Fruit fly (Drosophila melanogaster) whole organism, embryonic: Measurements from ENCODE around the gene a10.

Experiments
- C15 ChIP-seq: fragments of 200-800 bp; sonication (Bioruptor generic); IDR thresholded peaks from 3 replicates; pipeline ENCODE4 v1.3.6; 2022; ENCODE audit warnings: missing biosample characterization, missing genetic modification characterization
- CG10209 ChIP-seq: fragments of 200-800 bp; sonication (Bioruptor generic); optimal IDR thresholded peaks from 3 replicates; lab custom pipeline; 2017; ENCODE audit warnings: missing biosample characterization, mild to moderate bottlenecking, missing genetic modification characterization, missing genetic modification reagents
- CG10959 ChIP-seq: fragments of 200-800 bp; sonication (Bioruptor generic); IDR thresholded peaks from 2 replicates; pipeline ENCODE4 v1.3.6; 2022; ENCODE audit warnings: missing biosample characterization, missing genetic modification characterization
- CG12071 ChIP-seq: fragments of 200-800 bp; sonication (Bioruptor generic); optimal IDR thresholded peaks from 3 replicates; lab custom pipeline; 2018; ENCODE audit warnings: missing biosample characterization, mild to moderate bottlenecking, missing genetic modification characterization
- CG12155 ChIP-seq: fragments of 200-800 bp; sonication (Bioruptor generic); optimal IDR thresholded peaks from 3 replicates; lab custom pipeline; 2016; ENCODE audit warnings: missing biosample characterization, missing genetic modification characterization
- CG14667 ChIP-seq: fragments of 200-800 bp; sonication (Bioruptor generic); IDR thresholded peaks from 2 replicates; pipeline ENCODE4 v1.3.6; 2022; ENCODE audit warnings: missing biosample characterization, missing genetic modification characterization
- CG17359 ChIP-seq: fragments of 200-800 bp; sonication (Bioruptor generic); optimal IDR thresholded peaks from 3 replicates; lab custom pipeline; 2018; ENCODE audit warnings: missing biosample characterization, mild to moderate bottlenecking, missing genetic modification characterization, moderate library complexity
- CG2889 ChIP-seq: fragments of 200-800 bp; sonication (Bioruptor generic); IDR thresholded peaks from 3 replicates; pipeline ENCODE4 v1.3.6; 2022; ENCODE audit warnings: missing biosample characterization, missing genetic modification characterization
- CG33557 ChIP-seq: fragments of 200-800 bp; sonication (Bioruptor generic); optimal IDR thresholded peaks from 2 replicates; lab custom pipeline; 2019; ENCODE audit warnings: missing biosample characterization, mild to moderate bottlenecking, missing genetic modification characterization, moderate library complexity
- CG3838 ChIP-seq: fragments of 200-800 bp; sonication (Bioruptor generic); optimal IDR thresholded peaks from 3 replicates; lab custom pipeline; 2016; ENCODE audit warnings: missing biosample characterization, missing genetic modification characterization
- CG4282 ChIP-seq: fragments of 200-800 bp; sonication (Bioruptor generic); optimal IDR thresholded peaks from 2 replicates; lab custom pipeline; 2016; ENCODE audit warnings: missing biosample characterization, missing genetic modification characterization
- CG5180 ChIP-seq: fragments of 200-800 bp; sonication (Bioruptor generic); optimal IDR thresholded peaks from 3 replicates; lab custom pipeline; 2017; ENCODE audit warnings: missing biosample characterization, missing genetic modification characterization, mild to moderate bottlenecking, moderate library complexity, missing genetic modification reagents
- CG6254 ChIP-seq: fragments of 200-800 bp; sonication (Bioruptor generic); optimal IDR thresholded peaks from 3 replicates; lab custom pipeline; 2017; ENCODE audit warnings: mild to moderate bottlenecking, missing biosample characterization, missing genetic modification reagents, missing genetic modification characterization
- CG6765 ChIP-seq: fragments of 200-800 bp; sonication (Bioruptor generic); optimal IDR thresholded peaks from 3 replicates; lab custom pipeline; 2017; ENCODE audit warnings: missing biosample characterization, mild to moderate bottlenecking, missing genetic modification characterization
- CG6791 ChIP-seq: fragments of 200-800 bp; sonication (Bioruptor generic); IDR thresholded peaks from 3 replicates; pipeline ENCODE4 v1.3.6; 2022; ENCODE audit warnings: missing biosample characterization, missing genetic modification characterization; ENCODE audit not compliant: partially characterized antibody
- CG7987 ChIP-seq: fragments of 200-800 bp; sonication (Bioruptor generic); optimal IDR thresholded peaks from 2 replicates; lab custom pipeline; 2018; ENCODE audit warnings: missing biosample characterization, mild to moderate bottlenecking, missing genetic modification characterization, moderate library complexity
- CG8089 ChIP-seq: fragments of 200-800 bp; sonication (Bioruptor generic); optimal IDR thresholded peaks from 3 replicates; lab custom pipeline; 2016; ENCODE audit warnings: missing biosample characterization, missing genetic modification characterization
- CG8290 ChIP-seq, 3 experiments: fragments of 200-800 bp; sonication (Bioruptor generic); optimal IDR thresholded peaks; 2 replicates each; lab custom pipeline; 2016 to 2019; ENCODE audit warnings: missing biosample characterization in 3 of 3, missing genetic modification characterization in 3 of 3, mild to moderate bottlenecking in 2 of 3, moderate library complexity in 1 of 3
- CG9876 ChIP-seq: fragments of 200-800 bp; sonication (Bioruptor generic); optimal IDR thresholded peaks from 2 replicates; lab custom pipeline; 2016; ENCODE audit warnings: missing biosample characterization, missing genetic modification characterization
- Camta ChIP-seq: fragments of 200-800 bp; sonication (Bioruptor generic); optimal IDR thresholded peaks from 2 replicates; lab custom pipeline; 2016; ENCODE audit warnings: missing biosample characterization, missing genetic modification characterization
- CoRest ChIP-seq: fragments of 200-800 bp; sonication (Bioruptor generic); optimal IDR thresholded peaks from 3 replicates; lab custom pipeline; 2018; ENCODE audit warnings: missing biosample characterization, mild to moderate bottlenecking, missing genetic modification characterization, moderate library complexity
- Dad ChIP-seq: fragments of 200-800 bp; sonication (Bioruptor generic); optimal IDR thresholded peaks from 3 replicates; lab custom pipeline; 2016; ENCODE audit warnings: missing biosample characterization, missing genetic modification characterization
- Dip2 ChIP-seq: fragments of 200-800 bp; sonication (Bioruptor generic); IDR thresholded peaks from 2 replicates; pipeline ENCODE4 v1.3.6; 2022; ENCODE audit warnings: missing biosample characterization, missing genetic modification characterization
- Dip3 ChIP-seq: fragments of 200-800 bp; sonication (Bioruptor generic); optimal IDR thresholded peaks from 3 replicates; lab custom pipeline; 2016; ENCODE audit warnings: missing biosample characterization, missing genetic modification characterization
- Ets65A ChIP-seq: fragments of 200-800 bp; sonication (Bioruptor generic); peaks from one replicate; lab custom pipeline; 2016; ENCODE audit warnings: missing biosample characterization, missing genetic modification characterization
- Fer3 ChIP-seq: fragments of 200-800 bp; sonication (Bioruptor generic); optimal IDR thresholded peaks from 2 replicates; lab custom pipeline; 2018; ENCODE audit warnings: missing biosample characterization, mild to moderate bottlenecking, missing genetic modification characterization, moderate library complexity
- H15 ChIP-seq: fragments of 200-800 bp; sonication (Bioruptor generic); IDR thresholded peaks from 3 replicates; pipeline ENCODE4 v1.3.6; 2022; ENCODE audit warnings: missing biosample characterization, missing genetic modification characterization
- Lpt ChIP-seq: fragments of >200 bp; optimal IDR thresholded peaks from 2 replicates; lab custom pipeline; 2018; ENCODE audit warnings: missing biosample characterization, missing genetic modification characterization
- Med ChIP-seq: fragments of 200-800 bp; sonication (Bioruptor generic); peaks from one replicate; lab custom pipeline; 2016; ENCODE audit warnings: missing biosample characterization, missing genetic modification characterization, mild to moderate bottlenecking, inconsistent platforms, moderate library complexity
- Tbp ChIP-seq: fragments of >200 bp; optimal IDR thresholded peaks from 2 replicates; lab custom pipeline; 2018; ENCODE audit warnings: missing biosample characterization, missing genetic modification characterization
- abd-A ChIP-seq: fragments of 200-800 bp; sonication (Bioruptor generic); optimal IDR thresholded peaks from 3 replicates; lab custom pipeline; 2019; ENCODE audit warnings: missing biosample characterization, mild to moderate bottlenecking, missing genetic modification characterization, moderate library complexity
- ash1 ChIP-seq: fragments of 200-800 bp; sonication (Bioruptor generic); optimal IDR thresholded peaks from 2 replicates; lab custom pipeline; 2018; ENCODE audit warnings: missing biosample characterization, mild to moderate bottlenecking, missing genetic modification characterization
- crp ChIP-seq, 2 experiments: fragments of 200-800 bp; sonication (Bioruptor generic); optimal IDR thresholded peaks; 2 replicates in 1 of 2; 3 replicates in 1 of 2; lab custom pipeline; 2017; ENCODE audit warnings: missing biosample characterization in 2 of 2, missing genetic modification characterization in 2 of 2, mild to moderate bottlenecking in 1 of 2, moderate library complexity in 1 of 2
- dan ChIP-seq: fragments of 200-800 bp; sonication (Bioruptor generic); IDR thresholded peaks from 2 replicates; pipeline ENCODE4 v1.3.6; 2022; ENCODE audit warnings: missing biosample characterization, missing genetic modification characterization
- dysf ChIP-seq: fragments of 200-800 bp; sonication (Bioruptor generic); IDR thresholded peaks from 3 replicates; pipeline ENCODE4 v1.3.6; 2022; ENCODE audit warnings: missing biosample characterization, missing genetic modification characterization
- fru ChIP-seq: fragments of >200 bp; optimal IDR thresholded peaks from 2 replicates; lab custom pipeline; 2017
- fu2 ChIP-seq: fragments of 200-800 bp; sonication (Bioruptor generic); optimal IDR thresholded peaks from 2 replicates; lab custom pipeline; 2016; ENCODE audit warnings: missing biosample characterization, missing genetic modification characterization
- insv ChIP-seq, 2 experiments: fragments of 200-800 bp; sonication (Bioruptor generic); optimal IDR thresholded peaks; 3 replicates each; lab custom pipeline; 2016 to 2018; ENCODE audit warnings: missing biosample characterization in 2 of 2, missing genetic modification characterization in 2 of 2
- klu ChIP-seq: fragments of 200-800 bp; sonication (Bioruptor generic); IDR thresholded peaks from 2 replicates; pipeline ENCODE4 v1.3.6; 2022; ENCODE audit warnings: missing biosample characterization, missing genetic modification characterization
- lbe ChIP-seq: fragments of 200-800 bp; sonication (Bioruptor generic); optimal IDR thresholded peaks from 2 replicates; lab custom pipeline; 2016; ENCODE audit warnings: missing biosample characterization, mild to moderate bottlenecking, missing genetic modification characterization
- mirr ChIP-seq: fragments of 200-800 bp; sonication (Bioruptor generic); optimal IDR thresholded peaks from 3 replicates; lab custom pipeline; 2018; ENCODE audit warnings: missing biosample characterization, mild to moderate bottlenecking, missing genetic modification characterization
- pb ChIP-seq: fragments of 200-800 bp; sonication (Bioruptor generic); optimal IDR thresholded peaks from 3 replicates; lab custom pipeline; 2016; ENCODE audit warnings: missing biosample characterization, missing genetic modification characterization
- schlank ChIP-seq: fragments of 200-800 bp; sonication (Bioruptor generic); optimal IDR thresholded peaks from 2 replicates; lab custom pipeline; 2018; ENCODE audit warnings: missing biosample characterization, mild to moderate bottlenecking, missing genetic modification characterization
- slbo ChIP-seq: fragments of 200-800 bp; sonication (Bioruptor generic); IDR thresholded peaks from 2 replicates; pipeline ENCODE4 v1.3.6; 2022; ENCODE audit warnings: missing biosample characterization, missing genetic modification characterization
- slp2 ChIP-seq: fragments of 200-800 bp; sonication (Bioruptor generic); optimal IDR thresholded peaks from 2 replicates; lab custom pipeline; 2016; ENCODE audit warnings: missing biosample characterization, missing genetic modification characterization
- sob ChIP-seq: fragments of 200-800 bp; sonication (Bioruptor generic); IDR thresholded peaks from 2 replicates; pipeline ENCODE4 v1.3.6; 2022; ENCODE audit warnings: missing biosample characterization, missing genetic modification characterization
- sr ChIP-seq: fragments of 200-800 bp; sonication (Bioruptor generic); IDR thresholded peaks from 3 replicates; pipeline ENCODE4 v1.3.6; 2022; ENCODE audit warnings: missing biosample characterization, missing genetic modification characterization
- trh ChIP-seq: fragments of 200-800 bp; sonication (Bioruptor generic); optimal IDR thresholded peaks from 2 replicates; lab custom pipeline; 2016; ENCODE audit warnings: missing biosample characterization, missing genetic modification characterization
- ttk ChIP-seq: fragments of 200-800 bp; sonication (Bioruptor generic); IDR thresholded peaks from 2 replicates; pipeline ENCODE4 v2.1.2; 2022; ENCODE audit warnings: missing biosample characterization, missing genetic modification characterization

Gene a10

dm6 chr3L:17015663-17016575, 7.6 kb downstream of the a10 start, which contains the start of the genes CG6664 and CG7728 (continued):
- TF ChIP-seq Med = peak; percentile 79
- peak; percentile 35 for TF ChIP-seq Dip3 (GFP tag; lab: Kevin White, UChicago)
- no peak for TF ChIP-seq CG3838 (GFP tag; lab: Kevin White, UChicago)
- no peak for TF ChIP-seq Dip2
- TF ChIP-seq Ets65A (GFP tag; lab: Kevin White, UChicago) = peak; percentile 95
- peak; percentile 16; the same call in 1 of the 3 replicates for TF ChIP-seq dysf (GFP tag; lab: Robert Waterston, UW)
- TF ChIP-seq CG10959 (GFP tag; lab: Robert Waterston, UW) = no peak
- peak; percentile 55 for TF ChIP-seq CG33557 (GFP tag; lab: Kevin White, UChicago)
- TF ChIP-seq CG5180 (GFP tag; lab: Kevin White, UChicago) = no peak
- no peak for TF ChIP-seq CG12071 (GFP tag; lab: Kevin White, UChicago)
- TF ChIP-seq ash1 (GFP tag; lab: Kevin White, UChicago) = no peak
- TF ChIP-seq CG6254 (GFP tag; lab: Kevin White, UChicago) = no peak
- TF ChIP-seq trh (GFP tag; lab: Kevin White, UChicago) = no peak
- TF ChIP-seq CG2889 (GFP tag; lab: Robert Waterston, UW) = peak; percentile 29; the same call in 1 of the 3 replicates
- TF ChIP-seq slp2 = peak; percentile 18
- peak; percentile 35 for TF ChIP-seq CG12155 (GFP tag; lab: Kevin White, UChicago)
- TF ChIP-seq CG8290 (GFP tag; optimal IDR thresholded peaks at IDR 0.05; lab: Kevin White, UChicago) = peak; percentile 5
- peak; percentile 27 to 47 for TF ChIP-seq CG8290 (tag; optimal IDR thresholded peaks at IDR 0.05; lab: Kevin White, UChicago)
- TF ChIP-seq CG4282 (GFP tag; lab: Kevin White, UChicago) = no peak
- peak; percentile 13; the same call in 1 of the 2 replicates for TF ChIP-seq CG14667 (GFP tag; lab: Robert Waterston, UW)
- TF ChIP-seq CG10209 (GFP tag; lab: Kevin White, UChicago) = no peak
- no peak for TF ChIP-seq pb (GFP tag; lab: Kevin White, UChicago)
- no peak for TF ChIP-seq CG8089
- peak; percentile 38 for TF ChIP-seq mirr (GFP tag; lab: Kevin White, UChicago)
- no peak for TF ChIP-seq schlank (tag; lab: Kevin White, UChicago)
- TF ChIP-seq crp (GFP tag; optimal IDR thresholded peaks at IDR 0.05; lab: Kevin White, UChicago) = peak in 1 of 2 experiments; percentile 9
- TF ChIP-seq insv (GFP tag; optimal IDR thresholded peaks at IDR 0.05; lab: Kevin White, UChicago) = no peak
- peak; percentile 82 for TF ChIP-seq slbo (GFP tag; lab: Robert Waterston, UW)
- TF ChIP-seq Camta = peak; percentile 13
- 0 out of 3 replicates have a peak, but pooled peaks have one; percentile 23 for TF ChIP-seq C15
- peak; percentile 19 for TF ChIP-seq fu2
- TF ChIP-seq lbe (GFP tag; lab: Kevin White, UChicago) = no peak
- no peak for TF ChIP-seq klu (GFP tag; lab: Robert Waterston, UW)
- TF ChIP-seq CG6765 (GFP tag; lab: Kevin White, UChicago) = no peak
- no peak for TF ChIP-seq fru (lab: Kevin White, UChicago)
- no peak for TF ChIP-seq abd-A
- peak; percentile 5 for TF ChIP-seq Dad (GFP tag; lab: Kevin White, UChicago)
- TF ChIP-seq CG9876 (GFP tag; lab: Kevin White, UChicago) = peak; percentile 15
- TF ChIP-seq CoRest = peak; percentile 80
- no peak for TF ChIP-seq Lpt (GFP tag; lab: Kevin White, UChicago)
- TF ChIP-seq sob = peak; percentile 74
- TF ChIP-seq ttk = peak; percentile 26; the same call in 1 of the 2 replicates
- TF ChIP-seq CG7987 (GFP tag; lab: Kevin White, UChicago) = no peak
- TF ChIP-seq sr (GFP tag; lab: Robert Waterston, UW) = no peak
- TF ChIP-seq Tbp = no peak
- TF ChIP-seq CG6791 (GFP tag; lab: Robert Waterston, UW) = peak; percentile 56
- TF ChIP-seq dan (GFP tag; lab: Robert Waterston, UW) = no peak
- TF ChIP-seq Fer3 = no peak
- TF ChIP-seq CG17359 (tag; lab: Kevin White, UChicago) = no peak
- TF ChIP-seq H15 (GFP tag; lab: Robert Waterston, UW) = peak; percentile 30; the same call in 1 of the 3 replicates
